Fruit fly (Drosophila melanogaster) Kc167 (cell line): ENCODE results near the gene fd102C.

Source experiments
- Myc ChIP-seq: fragments of >200 bp; optimal IDR thresholded peaks from 2 replicates; lab custom pipeline; 2017; ENCODE audit warnings: missing external identifiers
- Sin3A ChIP-seq: fragments of >200 bp; optimal IDR thresholded peaks from 2 replicates; lab custom pipeline; 2018; ENCODE audit warnings: missing external identifiers
- h ChIP-seq: fragments of >200 bp; optimal IDR thresholded peaks from 3 replicates; lab custom pipeline; 2018; ENCODE audit warnings: missing external identifiers
- insv ChIP-seq: fragments of >200 bp; optimal IDR thresholded peaks from 3 replicates; lab custom pipeline; 2018; ENCODE audit warnings: missing external identifiers
- psq ChIP-seq: fragments of >200 bp; optimal IDR thresholded peaks from 2 replicates; lab custom pipeline; 2017; ENCODE audit warnings: missing external identifiers
- ttk ChIP-seq: sonication (Bioruptor generic); optimal IDR thresholded peaks from 2 replicates; lab custom pipeline; 2017; ENCODE audit warnings: missing external identifiers

DNA sequence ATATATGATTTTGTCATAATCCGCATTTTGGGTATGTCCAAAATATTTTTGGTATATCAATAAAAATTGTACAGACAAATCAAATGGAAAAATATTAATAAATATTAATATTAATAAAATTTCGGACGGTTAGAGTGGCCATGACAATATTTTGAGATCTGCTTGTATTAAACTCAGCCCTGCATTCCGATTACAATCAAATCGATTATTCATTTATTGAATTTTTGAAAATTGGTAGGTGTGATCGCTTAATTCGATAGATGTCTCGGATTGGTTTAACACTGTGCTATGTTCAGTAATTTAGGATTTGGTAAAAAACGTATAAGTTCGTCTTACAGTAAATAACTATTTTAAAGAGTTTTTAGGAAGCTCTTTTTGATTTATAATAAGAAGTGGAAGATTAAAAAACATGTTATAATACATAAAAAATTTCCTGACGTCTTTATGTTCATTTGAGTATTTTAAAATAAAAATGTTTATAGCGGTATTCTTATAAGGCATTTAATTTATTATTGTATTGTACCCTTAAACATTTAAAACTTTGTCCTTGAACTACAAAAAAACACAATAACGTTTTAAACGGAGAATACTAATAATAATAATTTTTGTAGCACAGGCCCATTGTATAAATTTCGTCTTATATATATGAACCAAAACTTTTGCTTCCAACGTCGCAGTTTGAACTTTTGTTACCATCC is 9.3 kb downstream of the fd102C start:
- TF ChIP-seq psq (no peak), insv (lab: Kevin White, UChicago) (no peak), Sin3A (lab: Kevin White, UChicago) (no peak), h (lab: Kevin White, UChicago) (no peak), ttk (no peak), Myc (lab: Kevin White, UChicago) (no peak)
